Fruit fly (Drosophila melanogaster): ENCODE results near the gene Cdk8.

Gene Cdk8

dm6 chr3L:9855784-9856426, 17.4 kb upstream of the Cdk8 start (continued):
- peak; percentile 95 for TF ChIP-seq CG12219 (GFP tag; optimal IDR thresholded peaks at IDR 0.05)
- peak; percentile 97 for TF ChIP-seq Dad (GFP tag; optimal IDR thresholded peaks at IDR 0.05)
- TF ChIP-seq CG33213 (GFP tag; optimal IDR thresholded peaks at IDR 0.05): peak; percentile 96
- peak; percentile 98 for TF ChIP-seq gem (tag; optimal IDR thresholded peaks at IDR 0.05)
- peak; percentile 97 for TF ChIP-seq CG2202 (tag; optimal IDR thresholded peaks at IDR 0.05)
- peak; percentile 81; the same call in 2 of the 3 replicates for TF ChIP-seq z (GFP tag; IDR thresholded peaks at IDR 0.05)
- peak; percentile 71 for TF ChIP-seq CG7928 (GFP tag; optimal IDR thresholded peaks at IDR 0.05)
- peak; percentile 98 for TF ChIP-seq Sox100B (GFP tag; optimal IDR thresholded peaks at IDR 0.05)
- TF ChIP-seq ssp (GFP tag; IDR thresholded peaks at IDR 0.05): peak; percentile 89
- TF ChIP-seq CG7786 (GFP tag; optimal IDR thresholded peaks at IDR 0.05): peak; percentile 97
- TF ChIP-seq CG8944 (GFP tag; optimal IDR thresholded peaks at IDR 0.05): peak; percentile 97
- TF ChIP-seq sd (tag; optimal IDR thresholded peaks at IDR 0.05): peak; percentile 80
- TF ChIP-seq Atf6 (GFP tag; IDR thresholded peaks at IDR 0.05): peak; percentile 92
- peak; percentile 96 for TF ChIP-seq CG8290 (GFP tag; optimal IDR thresholded peaks at IDR 0.05)
- TF ChIP-seq CG8290 (tag; optimal IDR thresholded peaks at IDR 0.05): peak; percentile 90 to 97
- peak; percentile 95 for TF ChIP-seq CG13424 (tag; optimal IDR thresholded peaks at IDR 0.05)
- TF ChIP-seq D19B (GFP tag; optimal IDR thresholded peaks at IDR 0.05): peak; percentile 70
- TF ChIP-seq CG8281 (tag; optimal IDR thresholded peaks at IDR 0.05): peak; percentile 86
- peak; percentile 98 for TF ChIP-seq pnt (GFP tag; optimal IDR thresholded peaks at IDR 0.05)
- TF ChIP-seq H2.0 (GFP tag; IDR thresholded peaks at IDR 0.05): peak; percentile 95
- no peak for TF ChIP-seq knrl (GFP tag; IDR thresholded peaks at IDR 0.05; ENCODE audit: partially characterized antibody)
- no peak for TF ChIP-seq CG16813 (GFP tag; IDR thresholded peaks at IDR 0.05; ENCODE audit: partially characterized antibody)
- TF ChIP-seq sens-2 (GFP tag; IDR thresholded peaks at IDR 0.05): peak; percentile 98
- peak; percentile 47; the same call in 1 of the 2 replicates for TF ChIP-seq Poxn (GFP tag; IDR thresholded peaks at IDR 0.05)
- TF ChIP-seq ranshi (GFP tag; IDR thresholded peaks at IDR 0.05): peak; percentile 93
- TF ChIP-seq Hr39 (optimal IDR thresholded peaks at IDR 0.05): no peak
- peak; percentile 98 for TF ChIP-seq CG34422 (GFP tag; IDR thresholded peaks at IDR 0.05)
- TF ChIP-seq CG8765 (GFP tag; IDR thresholded peaks at IDR 0.05): peak; percentile 98
- no peak for TF ChIP-seq Doc3 (GFP tag; IDR thresholded peaks at IDR 0.05; ENCODE audit: partially characterized antibody)
- TF ChIP-seq Antp (GFP tag; optimal IDR thresholded peaks at IDR 0.05): peak; percentile 98
- peak; percentile 89 for TF ChIP-seq HmgZ (tag; optimal IDR thresholded peaks at IDR 0.05)
- TF ChIP-seq slou (GFP tag; optimal IDR thresholded peaks at IDR 0.05): peak; percentile 90
- TF ChIP-seq Optix (GFP tag; IDR thresholded peaks at IDR 0.05): peak; percentile 98
- peak; percentile 90 for TF ChIP-seq CG17385 (GFP tag; optimal IDR thresholded peaks at IDR 0.05)
- TF ChIP-seq schlank (tag; optimal IDR thresholded peaks at IDR 0.05): peak; percentile 76
- peak; percentile 97 for TF ChIP-seq CG8089 (GFP tag; optimal IDR thresholded peaks at IDR 0.05)
- TF ChIP-seq disco-r (GFP tag; optimal IDR thresholded peaks at IDR 0.05): peak; percentile 94
- peak; percentile 97 for TF ChIP-seq nau (GFP tag; optimal IDR thresholded peaks at IDR 0.05)
- TF ChIP-seq CG6689 (GFP tag; IDR thresholded peaks at IDR 0.05): peak; percentile 98
- TF ChIP-seq CG11695 (GFP tag; IDR thresholded peaks at IDR 0.05): peak; percentile 95
- TF ChIP-seq CG3407 (GFP tag; optimal IDR thresholded peaks at IDR 0.05): peak; percentile 96
- TF ChIP-seq CG12744 (GFP tag; optimal IDR thresholded peaks at IDR 0.05): peak; percentile 94
- TF ChIP-seq wdn (GFP tag; IDR thresholded peaks at IDR 0.05): peak; percentile 87
- TF ChIP-seq Neu2 (GFP tag; optimal IDR thresholded peaks at IDR 0.05; ENCODE audit: borderline replicate concordance): peak; percentile 97
- peak; percentile 100 for TF ChIP-seq CG10979 (tag; optimal IDR thresholded peaks at IDR 0.05)
- TF ChIP-seq CG18764 (GFP tag; optimal IDR thresholded peaks at IDR 0.05): peak; percentile 95
- TF ChIP-seq CG6654 (GFP tag; optimal IDR thresholded peaks at IDR 0.05): peak; percentile 92
- TF ChIP-seq CG7987 (GFP tag; optimal IDR thresholded peaks at IDR 0.05): peak; percentile 90
- peak; percentile 94 for TF ChIP-seq CG32532 (GFP tag; IDR thresholded peaks at IDR 0.05)
- peak; percentile 85 for TF ChIP-seq Aef1 (GFP tag; IDR thresholded peaks at IDR 0.05)
- TF ChIP-seq amos (GFP tag; IDR thresholded peaks at IDR 0.05; ENCODE audit: partially characterized antibody): no peak

Measured in whole organism, embryonic.